Worm (Caenorhabditis elegans) whole organism, L1 larva: ENCODE results near the gene lact-5.
"Not testable (repeated sequence)": the region's sequence is repeated elsewhere in the genome, so short reads cannot be mapped to it uniquely, and the experiment has no call there.

Experiments
- C16A3.4 ChIP-seq: fragments of 150-350 bp; optimal IDR thresholded peaks from 2 replicates; lab custom pipeline; 2014; ENCODE audit warnings: missing biosample characterization, missing genetic modification characterization
- aly-2 ChIP-seq: fragments of 150-350 bp; optimal IDR thresholded peaks from 2 replicates; lab custom pipeline; 2014; ENCODE audit warnings: missing biosample characterization, missing genetic modification characterization
- blmp-1 ChIP-seq: fragments of 150-350 bp; optimal IDR thresholded peaks from 2 replicates; lab custom pipeline; 2014; ENCODE audit warnings: missing biosample characterization, missing genetic modification characterization
- ceh-82 ChIP-seq, 3 experiments: fragments of 150-350 bp in 1 of 3; sonication (generic microtip) in 2 of 3; optimal IDR thresholded peaks; 2 replicates each; lab custom pipeline; 2014 to 2017; ENCODE audit warnings: missing biosample characterization in 3 of 3, missing genetic modification characterization in 3 of 3
- dpl-1 ChIP-seq, 3 experiments: fragments of 150-350 bp in 2 of 3; sonication (generic microtip) in 1 of 3; optimal IDR thresholded peaks; 2 replicates each; lab custom pipeline; 2014 to 2017; ENCODE audit warnings: missing biosample characterization in 3 of 3, missing genetic modification characterization in 3 of 3, missing genetic modification reagents in 3 of 3
- dsc-1 ChIP-seq: sonication (generic microtip); optimal IDR thresholded peaks from 2 replicates; lab custom pipeline; 2016; ENCODE audit warnings: mild to moderate bottlenecking, missing genetic modification characterization, missing compliant biosample characterization
- efl-1 ChIP-seq, 4 experiments: fragments of 150-350 bp; optimal IDR thresholded peaks in 3 of 4; peaks in 1 of 4; 1 replicate in 1 of 4; 2 replicates in 3 of 4; lab custom pipeline; 2014; ENCODE audit warnings: missing biosample characterization in 2 of 4, missing genetic modification characterization in 2 of 4, missing genetic modification reagents in 2 of 4
- fkh-8 ChIP-seq: sonication (generic microtip); optimal IDR thresholded peaks from 2 replicates; lab custom pipeline; 2016; ENCODE audit warnings: mild to moderate bottlenecking, missing genetic modification characterization, missing compliant biosample characterization
- fos-1 ChIP-seq: fragments of 150-350 bp; optimal IDR thresholded peaks from 2 replicates; lab custom pipeline; 2014; ENCODE audit warnings: missing biosample characterization, missing genetic modification characterization
- grh-1 ChIP-seq: fragments of 200-800 bp; sonication (Bioruptor generic); IDR thresholded peaks from 2 replicates; pipeline ENCODE4 v1.3.6; 2022; ENCODE audit warnings: missing genetic modification reagents, missing genetic modification characterization, missing compliant biosample characterization
- hlh-17 ChIP-seq: fragments of 200-800 bp; sonication (Bioruptor generic); optimal IDR thresholded peaks from 2 replicates; lab custom pipeline; 2018; ENCODE audit warnings: missing genetic modification characterization, mild to moderate bottlenecking, missing compliant biosample characterization, moderate library complexity, borderline replicate concordance
- hlh-4 ChIP-seq: sonication (generic microtip); optimal IDR thresholded peaks from 2 replicates; lab custom pipeline; 2016; ENCODE audit warnings: mild to moderate bottlenecking, missing genetic modification characterization, missing compliant biosample characterization
- irx-1 ChIP-seq: sonication (generic microtip); optimal IDR thresholded peaks from 2 replicates; lab custom pipeline; 2016; ENCODE audit warnings: missing genetic modification characterization, missing compliant biosample characterization
- isw-1 ChIP-seq: fragments of 200-800 bp; sonication (Bioruptor generic); IDR thresholded peaks from 2 replicates; pipeline ENCODE4 v1.3.6; 2022; ENCODE audit warnings: missing genetic modification characterization, missing compliant biosample characterization
- lin-14 ChIP-seq: fragments of 200-800 bp; sonication (Bioruptor generic); optimal IDR thresholded peaks from 2 replicates; lab custom pipeline; 2018; ENCODE audit warnings: mild to moderate bottlenecking, missing genetic modification characterization, moderate library complexity, missing compliant biosample characterization
- lin-35 ChIP-seq, 2 experiments: fragments of 150-350 bp; optimal IDR thresholded peaks; 2 replicates each; lab custom pipeline; 2014; ENCODE audit warnings: missing biosample characterization in 2 of 2, missing genetic modification characterization in 2 of 2, missing genetic modification reagents in 2 of 2
- lin-39 ChIP-seq: fragments of 150-350 bp; optimal IDR thresholded peaks from 2 replicates; lab custom pipeline; 2014; ENCODE audit warnings: missing biosample characterization, missing genetic modification reagents, missing genetic modification characterization
- mef-2 ChIP-seq: fragments of 150-350 bp; optimal IDR thresholded peaks from 2 replicates; lab custom pipeline; 2014; ENCODE audit warnings: missing biosample characterization, missing genetic modification characterization
- mep-1 ChIP-seq: fragments of 150-350 bp; optimal IDR thresholded peaks from 2 replicates; lab custom pipeline; 2014; ENCODE audit warnings: missing biosample characterization, missing genetic modification characterization
- nhr-12 ChIP-seq: sonication (generic microtip); optimal IDR thresholded peaks from 2 replicates; lab custom pipeline; 2017; ENCODE audit warnings: missing biosample characterization, missing genetic modification characterization
- nhr-20 ChIP-seq: sonication (generic microtip); optimal IDR thresholded peaks from 2 replicates; lab custom pipeline; 2016; ENCODE audit warnings: mild to moderate bottlenecking, missing genetic modification characterization, missing compliant biosample characterization
- nhr-28 ChIP-seq: fragments of 150-350 bp; optimal IDR thresholded peaks from 2 replicates; lab custom pipeline; 2014; ENCODE audit warnings: missing biosample characterization, missing genetic modification characterization
- pag-3 ChIP-seq: sonication (generic microtip); optimal IDR thresholded peaks from 2 replicates; lab custom pipeline; 2017; ENCODE audit warnings: missing genetic modification characterization, mild to moderate bottlenecking, missing compliant biosample characterization, antibody characterized with exemption, borderline replicate concordance; ENCODE audit not compliant: insufficient read depth
- pqm-1 ChIP-seq: sonication (generic microtip); optimal IDR thresholded peaks from 3 replicates; lab custom pipeline; 2017; ENCODE audit warnings: missing biosample characterization, missing genetic modification characterization
- rnt-1 ChIP-seq: sonication (generic microtip); optimal IDR thresholded peaks from 2 replicates; lab custom pipeline; 2016; ENCODE audit warnings: mild to moderate bottlenecking, missing genetic modification characterization, moderate library complexity, missing compliant biosample characterization
- skn-1 ChIP-seq: fragments of 150-350 bp; optimal IDR thresholded peaks from 2 replicates; lab custom pipeline; 2014; ENCODE audit warnings: missing biosample characterization, missing genetic modification characterization
- sox-4 ChIP-seq: sonication (generic microtip); optimal IDR thresholded peaks from 2 replicates; lab custom pipeline; 2016; ENCODE audit warnings: missing genetic modification characterization, missing compliant biosample characterization
- sup-37 ChIP-seq: fragments of 200-800 bp; sonication (Bioruptor generic); optimal IDR thresholded peaks from 2 replicates; lab custom pipeline; 2018; ENCODE audit warnings: mild to moderate bottlenecking, missing genetic modification characterization, missing compliant biosample characterization
- unc-130 ChIP-seq: fragments of 150-350 bp; optimal IDR thresholded peaks from 2 replicates; lab custom pipeline; 2017; ENCODE audit warnings: missing biosample characterization, missing genetic modification characterization, inconsistent platforms
- unc-86 ChIP-seq: sonication (generic microtip); optimal IDR thresholded peaks from 2 replicates; lab custom pipeline; 2016; ENCODE audit warnings: missing genetic modification characterization, missing compliant biosample characterization
- vab-15 ChIP-seq: sonication (generic microtip); optimal IDR thresholded peaks from 2 replicates; lab custom pipeline; 2017; ENCODE audit warnings: missing genotype, mild to moderate bottlenecking, missing genetic modification characterization, missing compliant biosample characterization
- ztf-11 ChIP-seq, 2 experiments: sonication (generic microtip); optimal IDR thresholded peaks; 2 replicates each; lab custom pipeline; 2016 to 2017; ENCODE audit warnings: missing genetic modification characterization in 2 of 2, missing biosample characterization in 1 of 2, missing compliant biosample characterization in 1 of 2

The lact-5 gene

DNA sequence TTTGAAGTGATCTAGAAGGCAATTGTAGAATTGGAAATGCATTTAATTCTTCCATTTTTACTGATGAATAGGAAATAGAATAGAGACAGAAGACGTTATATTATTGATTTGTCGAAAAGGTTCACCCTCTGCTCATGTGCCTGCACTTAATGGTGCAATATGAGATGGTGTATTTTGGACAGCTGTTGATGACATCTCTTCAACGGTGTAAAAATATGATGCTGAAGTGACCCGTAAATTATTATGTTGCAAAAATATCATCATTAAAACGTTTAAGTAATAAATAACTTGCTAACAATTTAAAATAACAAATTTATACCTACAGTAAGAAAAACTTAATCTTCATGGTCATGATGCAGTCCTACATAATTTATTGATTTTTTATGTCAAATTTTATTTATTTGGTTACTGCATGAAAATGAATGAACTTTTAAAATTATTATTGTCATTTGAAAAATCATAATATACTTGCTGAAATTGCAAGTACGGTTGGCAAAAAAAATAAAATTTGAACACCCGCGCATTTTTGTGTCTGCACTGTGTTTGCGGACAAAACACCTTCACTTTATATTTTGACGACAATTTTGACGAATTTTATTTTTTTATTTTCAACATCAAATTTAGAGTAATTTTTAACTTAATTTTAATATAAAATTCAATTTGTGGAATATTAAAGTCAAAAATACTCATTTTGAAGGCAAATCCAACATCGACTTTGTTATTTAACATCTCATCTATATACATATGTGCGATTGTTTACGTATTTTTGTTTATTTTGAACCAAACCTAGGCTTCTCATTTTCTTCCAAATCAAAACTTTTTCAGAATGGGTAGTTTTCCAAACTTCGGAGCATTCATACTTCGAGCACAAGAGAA, 6.4 kb upstream of the lact-5 start, which contains the start of the genes fbxb-88 and tbck-1 (continued):
- TF ChIP-seq ztf-11 (tag; optimal IDR thresholded peaks at IDR 0.05; lab: Kevin White, UChicago) (peak in 1 of 2 experiments; percentile 14), nhr-20 (tag; lab: Kevin White, UChicago) (peak; percentile 58), dsc-1 (tag; lab: Kevin White, UChicago) (peak; percentile 37), C16A3.4 (tag; lab: Kevin White, UChicago) (peak; percentile 57), ceh-82 (tag; optimal IDR thresholded peaks at IDR 0.05; lab: Kevin White, UChicago) (peak in 2 of 3 experiments; percentile 53 to 62), mef-2 (tag; lab: Kevin White, UChicago) (no peak), vab-15 (no peak), lin-39 (tag; lab: Kevin White, UChicago) (peak; percentile 44), unc-86 (peak; percentile 21), mep-1 (tag; lab: Kevin White, UChicago) (peak; percentile 67), irx-1 (tag; lab: Kevin White, UChicago) (peak; percentile 37), efl-1 (optimal IDR thresholded peaks at IDR 0.05; lab: Kevin White, UChicago) (peak; percentile 96 to 97), efl-1 (GFP tag; optimal IDR thresholded peaks at IDR 0.05 in 1 of 2; lab: Kevin White, UChicago) (peak; percentile 97 to 99), fos-1 (tag; lab: Kevin White, UChicago) (no peak), lin-35 (GFP tag; optimal IDR thresholded peaks at IDR 0.05; lab: Kevin White, UChicago) (peak; percentile 98), pag-3 (tag; lab: Kevin White, UChicago) (peak; percentile 13), hlh-4 (no peak), isw-1 (peak; percentile 8; the same call in 1 of the 2 replicates), dpl-1 (GFP tag; optimal IDR thresholded peaks at IDR 0.05; lab: Kevin White, UChicago) (peak; percentile 95 to 98 (median 97))

DNA sequence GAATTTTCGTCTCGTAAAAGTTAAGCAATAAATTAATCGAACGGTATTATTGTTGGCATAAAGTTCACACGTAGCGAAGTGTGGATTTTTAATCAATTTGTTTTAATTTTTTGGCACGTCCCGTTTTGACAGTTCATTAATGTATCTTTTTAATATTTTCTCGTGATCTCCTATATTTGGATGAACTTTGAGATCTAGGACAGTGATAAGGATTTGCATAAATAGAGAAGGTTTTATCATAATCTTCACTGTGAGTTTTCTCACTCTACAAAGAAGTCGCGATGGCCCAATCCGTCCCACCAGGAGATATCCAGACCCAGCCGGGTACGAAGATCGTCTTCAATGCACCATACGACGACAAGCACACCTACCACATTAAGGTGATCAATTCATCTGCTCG, 3.6 kb upstream of the lact-5 start, which contains the start of the genes C33F10.8 and msp-40:
C33F10.8 (minus strand) TSS at position 101 of the 400 bp plus-strand sequence.
msp-40 (plus strand) TSS at position 282 of the 400 bp plus-strand sequence.
- TF ChIP-seq lin-14; dpl-1 (GFP tag; optimal IDR thresholded peaks at IDR 0.05; lab: Kevin White, UChicago); aly-2 (tag; lab: Kevin White, UChicago): not testable (repeated sequence)

DNA sequence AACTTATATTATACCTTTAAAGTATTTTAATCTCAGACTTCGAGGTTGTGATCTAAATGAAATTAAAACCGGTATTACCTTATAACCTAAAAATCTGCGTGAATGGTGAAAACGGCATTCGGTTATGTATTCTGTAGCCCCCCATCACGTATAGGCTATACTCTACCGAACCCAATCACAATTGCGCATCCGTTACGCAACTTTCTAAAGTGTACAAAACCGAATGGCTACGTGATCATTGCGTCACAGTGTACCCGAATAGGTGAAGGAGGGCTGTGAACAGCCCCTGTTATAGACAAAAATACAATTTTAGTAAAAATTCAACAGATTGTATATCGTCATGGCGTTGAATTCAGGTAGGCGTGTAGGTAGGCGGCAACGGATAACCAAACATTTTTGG, 1.1 kb upstream of the lact-5 start:
- no peak for TF ChIP-seq grh-1 (GFP tag; lab: Robert Waterston, UW)
- TF ChIP-seq blmp-1 (tag; lab: Kevin White, UChicago) = peak; percentile 58
- TF ChIP-seq efl-1 (optimal IDR thresholded peaks at IDR 0.05; lab: Kevin White, UChicago) = no peak
- TF ChIP-seq efl-1 (GFP tag; optimal IDR thresholded peaks at IDR 0.05 in 1 of 2; lab: Kevin White, UChicago) = peak in 1 of 2 experiments; percentile 79
- no peak for TF ChIP-seq sox-4 (tag; lab: Kevin White, UChicago)
- no peak for TF ChIP-seq mep-1 (tag; lab: Kevin White, UChicago)
- TF ChIP-seq sup-37 (GFP tag; lab: Kevin White, UChicago) = no peak

DNA sequence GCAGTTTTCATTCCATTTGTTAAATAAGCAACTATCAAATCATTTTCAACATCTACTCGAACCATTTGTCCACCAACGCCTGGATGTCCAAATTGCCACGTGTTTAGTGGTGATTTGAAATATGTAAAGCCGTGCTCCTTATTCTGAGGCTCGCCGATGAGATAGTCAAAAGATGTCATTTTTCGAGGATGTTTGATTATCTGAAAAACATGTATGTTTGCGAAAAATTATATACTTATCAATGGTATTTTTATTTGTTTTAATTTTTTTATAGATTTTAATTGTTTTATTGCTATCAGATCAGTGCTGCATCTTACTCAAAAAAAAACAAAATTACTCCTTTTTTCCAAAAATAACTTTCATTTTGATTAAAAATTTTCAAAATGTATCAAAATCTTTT, 2.8 kb downstream of the lact-5 start:
- no peak for TF ChIP-seq hlh-17 (GFP tag; lab: Kevin White, UChicago)

DNA sequence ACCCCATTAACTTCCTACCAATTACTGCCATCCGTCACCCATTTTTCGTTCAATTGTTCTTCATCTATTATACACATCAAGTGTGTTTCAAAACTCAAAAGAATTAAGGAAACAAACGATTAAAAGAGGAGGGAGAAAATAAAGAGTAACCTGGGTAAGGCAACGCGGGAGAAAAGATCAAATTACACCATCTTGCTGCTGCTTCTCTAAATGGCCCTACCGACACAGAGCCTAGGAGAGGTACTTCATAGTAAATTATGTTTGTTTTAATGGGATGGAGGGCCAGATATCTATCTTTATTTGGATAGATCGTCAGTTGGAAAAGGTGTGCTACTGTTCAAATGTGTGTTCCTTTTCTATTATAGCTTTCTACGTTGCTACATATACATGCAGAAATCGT, 6.2 kb downstream of the lact-5 start:
- TF ChIP-seq efl-1 (optimal IDR thresholded peaks at IDR 0.05; lab: Kevin White, UChicago) (no peak), efl-1 (GFP tag; optimal IDR thresholded peaks at IDR 0.05 in 1 of 2; lab: Kevin White, UChicago) (peak in 1 of 2 experiments; percentile 29), fkh-8 (tag; lab: Kevin White, UChicago) (no peak)

DNA sequence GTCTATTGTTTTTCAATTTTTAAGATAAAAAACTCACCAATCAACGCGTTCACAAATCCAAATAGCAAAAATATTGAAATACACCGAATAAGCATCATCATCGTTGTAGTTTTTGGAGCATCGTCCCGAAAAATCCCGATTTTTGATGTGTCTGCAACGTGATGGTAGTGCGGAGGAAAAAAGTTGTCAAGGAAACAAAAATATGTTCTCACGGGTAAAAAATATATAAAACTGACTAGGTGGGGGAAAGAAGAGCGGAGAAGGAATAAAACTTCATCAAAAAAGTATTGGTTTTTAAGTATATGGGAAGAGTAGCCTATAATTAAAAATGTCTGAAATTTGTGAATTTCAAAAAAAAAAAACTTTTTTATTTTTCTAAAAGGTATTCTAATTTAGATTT, 9.6 kb downstream of the lact-5 start, which contains the start of gene rig-6:
rig-6 (minus strand) TSS at position 101 of the 400 bp plus-strand sequence.
- TF ChIP-seq rnt-1 (tag; lab: Kevin White, UChicago) = no peak
- TF ChIP-seq dpl-1 (GFP tag; optimal IDR thresholded peaks at IDR 0.05; lab: Kevin White, UChicago) = no peak
- no peak for TF ChIP-seq ceh-82 (tag; optimal IDR thresholded peaks at IDR 0.05; lab: Kevin White, UChicago)
- no peak for TF ChIP-seq lin-35 (GFP tag; optimal IDR thresholded peaks at IDR 0.05; lab: Kevin White, UChicago)
- TF ChIP-seq nhr-28 (tag; lab: Kevin White, UChicago) = no peak
- TF ChIP-seq hlh-17 (GFP tag; lab: Kevin White, UChicago) = no peak
- TF ChIP-seq unc-130 (tag; lab: Kevin White, UChicago) = no peak
- TF ChIP-seq ztf-11 (tag; optimal IDR thresholded peaks at IDR 0.05; lab: Kevin White, UChicago) = no peak
- no peak for TF ChIP-seq dsc-1 (tag; lab: Kevin White, UChicago)
- no peak for TF ChIP-seq skn-1 (tag; lab: Kevin White, UChicago)
- TF ChIP-seq nhr-12 (tag; lab: Kevin White, UChicago) = no peak
- no peak for TF ChIP-seq pqm-1 (tag; lab: Kevin White, UChicago)
- no peak for TF ChIP-seq efl-1 (optimal IDR thresholded peaks at IDR 0.05; lab: Kevin White, UChicago)
- TF ChIP-seq efl-1 (GFP tag; optimal IDR thresholded peaks at IDR 0.05 in 1 of 2; lab: Kevin White, UChicago) = no peak
- TF ChIP-seq blmp-1 (tag; lab: Kevin White, UChicago) = no peak
